Worm (Caenorhabditis elegans) whole organism, L3 larva: Measurements from ENCODE around the gene C16D9.8.
A peak's percentile ranks its signal among the peaks of the same experiment; 100 is the strongest.

Source experiments
- R02D3.7 ChIP-seq: fragments of 150-350 bp; optimal IDR thresholded peaks from 2 replicates; lab custom pipeline; 2014; ENCODE audit warnings: missing biosample characterization, missing genetic modification characterization
- ZK546.5 ChIP-seq: sonication (generic microtip); optimal IDR thresholded peaks from 2 replicates; lab custom pipeline; 2017; ENCODE audit warnings: missing biosample characterization, missing genetic modification characterization
- ceh-16 ChIP-seq: sonication (generic microtip); optimal IDR thresholded peaks from 2 replicates; lab custom pipeline; 2017; ENCODE audit warnings: missing biosample characterization, missing genetic modification characterization
- daf-12 ChIP-seq: fragments of 150-350 bp; optimal IDR thresholded peaks from 2 replicates; lab custom pipeline; 2014; ENCODE audit warnings: missing biosample characterization, missing genetic modification reagents, missing genetic modification characterization
- egl-27 ChIP-seq: sonication (generic microtip); optimal IDR thresholded peaks from 4 replicates; lab custom pipeline; 2017; ENCODE audit warnings: missing biosample characterization, missing genetic modification reagents, missing genetic modification characterization
- elt-1 ChIP-seq: fragments of 150-350 bp; optimal IDR thresholded peaks from 2 replicates; lab custom pipeline; 2014; ENCODE audit warnings: missing biosample characterization, missing genetic modification characterization
- elt-2 ChIP-seq: sonication (generic microtip); optimal IDR thresholded peaks from 2 replicates; lab custom pipeline; 2016; ENCODE audit warnings: missing genetic modification reagents, mild to moderate bottlenecking, missing genetic modification characterization, missing compliant biosample characterization
- eor-1 ChIP-seq, 2 experiments: fragments of 150-350 bp; optimal IDR thresholded peaks; 2 replicates each; lab custom pipeline; 2014 to 2018; ENCODE audit warnings: missing biosample characterization in 2 of 2, missing genetic modification characterization in 2 of 2
- fkh-10 ChIP-seq: sonication (generic microtip); optimal IDR thresholded peaks from 2 replicates; lab custom pipeline; 2017; ENCODE audit warnings: missing biosample characterization, missing genetic modification reagents, missing genetic modification characterization
- fkh-2 ChIP-seq: fragments of 150-350 bp; optimal IDR thresholded peaks from 2 replicates; lab custom pipeline; 2014; ENCODE audit warnings: missing biosample characterization, missing genetic modification reagents, missing genetic modification characterization
- fos-1 ChIP-seq: fragments of 150-350 bp; optimal IDR thresholded peaks from 2 replicates; lab custom pipeline; 2014; ENCODE audit warnings: missing biosample characterization, missing genetic modification characterization
- hmg-11 ChIP-seq: sonication (generic microtip); optimal IDR thresholded peaks from 2 replicates; lab custom pipeline; 2016; ENCODE audit warnings: missing genetic modification characterization, missing compliant biosample characterization
- lin-15B ChIP-seq: fragments of 150-350 bp; optimal IDR thresholded peaks from 2 replicates; lab custom pipeline; 2014; ENCODE audit warnings: missing biosample characterization, missing genetic modification characterization
- lsy-12 ChIP-seq: sonication (generic microtip); optimal IDR thresholded peaks from 2 replicates; lab custom pipeline; 2016; ENCODE audit warnings: mild to moderate bottlenecking, missing genetic modification characterization, missing compliant biosample characterization
- mdl-1 ChIP-seq: fragments of 150-350 bp; optimal IDR thresholded peaks from 2 replicates; lab custom pipeline; 2014; ENCODE audit warnings: missing biosample characterization, missing genetic modification characterization
- mml-1 ChIP-seq: fragments of 150-350 bp; sonication (generic microtip); optimal IDR thresholded peaks from 3 replicates; lab custom pipeline; 2014; ENCODE audit warnings: missing biosample characterization, missing genetic modification characterization
- nfya-1 ChIP-seq: sonication (generic microtip); optimal IDR thresholded peaks from 2 replicates; lab custom pipeline; 2017; ENCODE audit warnings: missing genetic modification characterization, mild to moderate bottlenecking, missing compliant biosample characterization, antibody characterized with exemption, moderate library complexity; ENCODE audit not compliant: insufficient read depth
- nhr-11 ChIP-seq: fragments of 150-350 bp; optimal IDR thresholded peaks from 2 replicates; lab custom pipeline; 2014; ENCODE audit warnings: missing biosample characterization, missing genetic modification characterization
- nhr-12 ChIP-seq: fragments of 150-350 bp; optimal IDR thresholded peaks from 2 replicates; lab custom pipeline; 2014; ENCODE audit warnings: missing biosample characterization, missing genetic modification characterization
- nhr-23 ChIP-seq: fragments of 150-350 bp; optimal IDR thresholded peaks from 2 replicates; lab custom pipeline; 2014; ENCODE audit warnings: missing biosample characterization, missing genetic modification reagents, missing genetic modification characterization
- nhr-237 ChIP-seq: fragments of 150-350 bp; optimal IDR thresholded peaks from 2 replicates; lab custom pipeline; 2014; ENCODE audit warnings: missing biosample characterization, missing genetic modification characterization
- nhr-25 ChIP-seq: sonication (generic microtip); optimal IDR thresholded peaks from 2 replicates; lab custom pipeline; 2017; ENCODE audit warnings: missing biosample characterization, missing genetic modification characterization
- nhr-28 ChIP-seq: fragments of 150-350 bp; optimal IDR thresholded peaks from 2 replicates; lab custom pipeline; 2014; ENCODE audit warnings: missing biosample characterization, missing genetic modification characterization
- nhr-76 ChIP-seq: fragments of 150-350 bp; sonication (generic microtip); optimal IDR thresholded peaks from 5 replicates; lab custom pipeline; 2014; ENCODE audit warnings: missing biosample characterization, missing genetic modification characterization
- nhr-77 ChIP-seq: fragments of 150-350 bp; optimal IDR thresholded peaks from 2 replicates; lab custom pipeline; 2014; ENCODE audit warnings: missing biosample characterization, missing genetic modification characterization
- pha-4 ChIP-seq: fragments of 150-350 bp; optimal IDR thresholded peaks from 2 replicates; lab custom pipeline; 2014; ENCODE audit warnings: missing biosample characterization, missing genetic modification reagents, missing genetic modification characterization
- pqm-1 ChIP-seq: fragments of 150-350 bp; optimal IDR thresholded peaks from 2 replicates; lab custom pipeline; 2017; ENCODE audit warnings: missing biosample characterization, missing genetic modification characterization, inconsistent platforms
- sea-2 ChIP-seq: fragments of 150-350 bp; sonication (generic microtip); optimal IDR thresholded peaks from 4 replicates; lab custom pipeline; 2014; ENCODE audit warnings: missing biosample characterization, missing genetic modification reagents, missing genetic modification characterization
- skn-1 ChIP-seq: fragments of 150-350 bp; optimal IDR thresholded peaks from 2 replicates; lab custom pipeline; 2014; ENCODE audit warnings: missing biosample characterization, missing genetic modification characterization
- tbx-2 ChIP-seq: sonication (generic microtip); optimal IDR thresholded peaks from 2 replicates; lab custom pipeline; 2016; ENCODE audit warnings: mild to moderate bottlenecking, missing genetic modification characterization, missing compliant biosample characterization
- unc-39 ChIP-seq: sonication (generic microtip); optimal IDR thresholded peaks from 4 replicates; lab custom pipeline; 2017; ENCODE audit warnings: missing biosample characterization, missing genetic modification characterization
- unc-62 ChIP-seq: fragments of 150-350 bp; sonication (generic microtip); optimal IDR thresholded peaks from 4 replicates; lab custom pipeline; 2014; ENCODE audit warnings: missing biosample characterization, missing genetic modification reagents, missing genetic modification characterization
- zag-1 ChIP-seq: fragments of 150-350 bp; optimal IDR thresholded peaks from 2 replicates; lab custom pipeline; 2014; ENCODE audit warnings: missing biosample characterization, missing genetic modification characterization
- ztf-11 ChIP-seq: fragments of 150-350 bp; optimal IDR thresholded peaks from 2 replicates; lab custom pipeline; 2014; ENCODE audit warnings: missing biosample characterization, missing genetic modification characterization
- ztf-4 ChIP-seq: fragments of 150-350 bp; optimal IDR thresholded peaks from 2 replicates; lab custom pipeline; 2014; ENCODE audit warnings: missing biosample characterization, missing genetic modification characterization

The C16D9.8 gene

DNA sequence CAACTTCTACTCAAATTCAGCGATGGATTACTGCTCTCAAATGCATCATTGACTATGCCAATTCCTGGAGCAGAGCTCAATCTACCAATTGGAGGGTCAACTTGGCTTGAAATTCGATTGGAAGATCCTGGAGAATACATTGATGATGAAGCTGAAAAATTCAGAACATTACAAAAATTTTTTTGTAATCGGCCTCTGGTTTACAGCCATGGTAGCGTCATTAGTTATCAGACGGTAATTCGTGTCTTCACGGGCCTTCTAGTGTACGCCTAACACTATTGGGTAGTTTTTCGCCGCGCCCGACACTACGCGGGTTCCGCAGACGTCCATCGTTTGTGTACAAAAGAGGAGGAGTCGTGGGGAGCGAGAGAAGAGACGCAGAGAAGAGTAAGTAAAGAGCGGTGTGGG lies 34.6 kb downstream of the C16D9.8 start (continued):
- TF ChIP-seq ceh-16 (tag; lab: Kevin White, UChicago) = no peak
- TF ChIP-seq nhr-25 (tag; lab: Kevin White, UChicago) = peak; percentile 84
- TF ChIP-seq mdl-1 (tag; lab: Kevin White, UChicago) = no peak
- TF ChIP-seq pha-4 (tag; lab: Kevin White, UChicago) = peak; percentile 86
- TF ChIP-seq eor-1 (tag; optimal IDR thresholded peaks at IDR 0.05; lab: Kevin White, UChicago) = no peak
- no peak for TF ChIP-seq fkh-10
- TF ChIP-seq nhr-77 (tag; lab: Kevin White, UChicago) = peak; percentile 45
- TF ChIP-seq nfya-1 = peak; percentile 82
- TF ChIP-seq lin-15B = peak; percentile 49
- TF ChIP-seq tbx-2 (tag; lab: Kevin White, UChicago) = peak; percentile 69
- TF ChIP-seq elt-1 (tag; lab: Kevin White, UChicago) = no peak
- TF ChIP-seq fos-1 (tag; lab: Kevin White, UChicago) = no peak
- no peak for TF ChIP-seq nhr-11 (tag; lab: Kevin White, UChicago)
- TF ChIP-seq R02D3.7 (tag; lab: Kevin White, UChicago) = peak; percentile 73

ce11 chrV:8226812-8227211 lies 36.6 kb downstream of the C16D9.8 start, which contains the start of gene K07C11.10:
K07C11.10 (minus strand) TSS chrV:8226912.
- TF ChIP-seq zag-1 (tag; lab: Kevin White, UChicago) (no peak), R02D3.7 (tag; lab: Kevin White, UChicago) (no peak), unc-62 (GFP tag; lab: Kevin White, UChicago) (no peak), ZK546.5 (no peak), mdl-1 (tag; lab: Kevin White, UChicago) (no peak), ceh-16 (tag; lab: Kevin White, UChicago) (no peak), elt-2 (tag; lab: Kevin White, UChicago) (no peak), daf-12 (tag; lab: Kevin White, UChicago) (no peak), elt-1 (tag; lab: Kevin White, UChicago) (no peak), fkh-2 (tag; lab: Kevin White, UChicago) (no peak), sea-2 (GFP tag; lab: Kevin White, UChicago) (no peak), fkh-10 (no peak), hmg-11 (tag; lab: Kevin White, UChicago) (no peak), nhr-28 (tag; lab: Kevin White, UChicago) (no peak), nhr-25 (tag; lab: Kevin White, UChicago) (no peak), nhr-12 (no peak), egl-27 (tag; lab: Kevin White, UChicago) (no peak)
- TF ChIP-seq, all 47 proteins: peak for 0

DNA sequence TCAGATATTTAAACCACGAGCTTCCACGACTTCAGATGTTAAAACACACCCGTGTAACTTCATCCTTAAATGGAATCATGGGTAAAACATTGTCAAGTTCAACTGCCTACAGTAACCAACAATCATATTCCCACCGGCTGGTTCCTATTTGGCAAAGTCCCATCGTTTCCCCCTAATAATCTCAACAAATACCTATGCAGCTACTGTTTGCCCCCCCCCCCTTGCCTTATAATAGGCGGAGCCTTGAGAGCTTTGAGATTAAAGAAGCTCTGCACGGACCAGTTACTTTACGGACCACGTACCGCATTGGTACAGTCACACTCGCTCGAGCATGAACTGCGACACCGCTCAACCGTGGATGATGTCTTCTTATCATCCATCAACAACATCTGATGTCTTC lies 38.7 kb downstream of the C16D9.8 start, which contains the start of gene pax-1:
Gene pax-1, plus strand, starts transcription at position 301 of the 400 bp plus-strand sequence.
- TF ChIP-seq ztf-11 (tag; lab: Kevin White, UChicago) (no peak), R02D3.7 (tag; lab: Kevin White, UChicago) (no peak), nhr-76 (tag; lab: Kevin White, UChicago) (no peak), mml-1 (no peak), nhr-23 (tag; lab: Kevin White, UChicago) (no peak), pqm-1 (tag; lab: Kevin White, UChicago) (no peak), nhr-28 (tag; lab: Kevin White, UChicago) (no peak), ZK546.5 (no peak), nfya-1 (no peak), ceh-16 (tag; lab: Kevin White, UChicago) (no peak), elt-2 (tag; lab: Kevin White, UChicago) (no peak), elt-1 (tag; lab: Kevin White, UChicago) (no peak), mdl-1 (tag; lab: Kevin White, UChicago) (no peak), lsy-12 (tag; lab: Kevin White, UChicago) (no peak), daf-12 (tag; lab: Kevin White, UChicago) (no peak), unc-39 (no peak), skn-1 (tag; lab: Kevin White, UChicago) (no peak), nhr-237 (tag; lab: Kevin White, UChicago) (no peak)

DNA sequence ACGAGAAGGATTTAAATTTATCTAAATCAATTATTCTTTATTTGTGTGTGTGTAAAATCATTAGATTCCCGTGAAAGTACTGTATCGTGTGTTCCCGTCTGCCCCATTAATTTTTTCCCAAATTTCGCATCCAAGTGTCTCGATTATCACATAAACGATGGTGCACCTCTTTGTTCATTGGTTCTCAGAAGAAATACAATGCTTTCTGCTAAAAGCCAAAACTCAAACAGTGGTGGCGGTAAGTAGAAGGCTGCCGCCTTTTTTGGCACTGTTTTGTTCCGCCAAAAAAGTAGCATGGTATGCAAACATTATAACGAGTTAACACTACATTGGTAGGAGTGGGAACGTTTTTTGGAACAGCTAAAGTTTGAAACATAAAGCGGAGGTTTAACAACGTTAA lies 39.9 kb downstream of the C16D9.8 start:
- no peak for TF ChIP-seq ztf-4 (tag; lab: Kevin White, UChicago)
